Worm (Caenorhabditis elegans): ENCODE results near the gene lury-1.

ce11 chrIII:12165305-12165704 lies 20.9 kb upstream of the lury-1 start:
- TF ChIP-seq ama-1 (optimal IDR thresholded peaks at IDR 0.05) (no peak), ama-1 (GFP tag; optimal IDR thresholded peaks at IDR 0.05) (no peak), C17E4.6 (GFP tag; IDR thresholded peaks at IDR 0.05) (no peak), aptf-3 (GFP tag; IDR thresholded peaks at IDR 0.05) (no peak), nhr-179 (tag; optimal IDR thresholded peaks at IDR 0.05) (no peak), F49E8.2 (tag; optimal IDR thresholded peaks at IDR 0.05; ENCODE audit: insufficient read depth) (no peak)

Data from whole organism, young adult.